Worm (Caenorhabditis elegans): ENCODE measurements around the gene unc-31.

ce11 chrIV:12741438-12741837 is 32.2 kb upstream of the unc-31 start, which contains the start of gene T23F6.5:
- TF ChIP-seq flt-1 (GFP tag; IDR thresholded peaks at IDR 0.05): no peak
- TF ChIP-seq tra-4 (tag; optimal IDR thresholded peaks at IDR 0.05): no peak
- no peak for TF ChIP-seq ama-1 (optimal IDR thresholded peaks at IDR 0.05)
- no peak for TF ChIP-seq B0310.2 (tag; optimal IDR thresholded peaks at IDR 0.05)
- no peak for TF ChIP-seq hnd-1 (tag; optimal IDR thresholded peaks at IDR 0.05)
- no peak for TF ChIP-seq scrt-1 (GFP tag; IDR thresholded peaks at IDR 0.05)
- TF ChIP-seq tbx-37 (GFP tag; conservative IDR thresholded peaks at IDR 0.05): no peak
- TF ChIP-seq ceh-36 (tag; optimal IDR thresholded peaks at IDR 0.05): no peak

Measured in whole organism, early embryonic.